Worm (Caenorhabditis elegans) whole organism, L4 larva: ENCODE results near the gene pqn-25.

ENCODE experiments used
- F26F4.8 ChIP-seq: fragments of 200-800 bp; sonication (Bioruptor generic); conservative IDR thresholded peaks from 2 replicates; pipeline ENCODE4 v1.3.6; 2022; ENCODE audit warnings: missing genetic modification characterization, missing compliant biosample characterization
- F37D6.2 ChIP-seq: sonication (generic microtip); optimal IDR thresholded peaks from 2 replicates; lab custom pipeline; 2016; ENCODE audit warnings: mild to moderate bottlenecking, missing genetic modification characterization, missing compliant biosample characterization
- F44E2.7 ChIP-seq: fragments of 200-800 bp; sonication (Bioruptor generic); IDR thresholded peaks from 2 replicates; pipeline ENCODE4 v2.1.2; 2022; ENCODE audit warnings: missing genetic modification characterization, missing compliant biosample characterization
- F49E8.2 ChIP-seq: sonication (generic microtip); optimal IDR thresholded peaks from 2 replicates; lab custom pipeline; 2016; ENCODE audit warnings: missing compliant biosample characterization, mild to moderate bottlenecking, missing genetic modification characterization, borderline replicate concordance
- T20F7.1 ChIP-seq: fragments of 200-800 bp; sonication (Bioruptor generic); optimal IDR thresholded peaks from 2 replicates; lab custom pipeline; 2018; ENCODE audit warnings: mild to moderate bottlenecking, missing genetic modification characterization, missing compliant biosample characterization
- T26A8.4 ChIP-seq: fragments of 200-800 bp; sonication (Bioruptor generic); IDR thresholded peaks from 2 replicates; pipeline ENCODE4 v1.3.6; 2022; ENCODE audit warnings: missing genetic modification characterization, missing compliant biosample characterization
- Y105C5A.15 ChIP-seq: fragments of 200-800 bp; sonication (Bioruptor generic); IDR thresholded peaks from 2 replicates; pipeline ENCODE4 v1.3.6; 2022; ENCODE audit warnings: missing genetic modification characterization, missing compliant biosample characterization
- ZK546.5 ChIP-seq, 2 experiments: sonication (generic microtip); optimal IDR thresholded peaks; 2 replicates each; lab custom pipeline; 2017; ENCODE audit warnings: missing biosample characterization in 2 of 2, missing genetic modification characterization in 2 of 2
- aly-2 ChIP-seq: sonication (generic microtip); optimal IDR thresholded peaks from 2 replicates; lab custom pipeline; 2018; ENCODE audit warnings: missing biosample characterization, missing genetic modification characterization
- arid-1 ChIP-seq: fragments of 200-800 bp; sonication (Bioruptor generic); conservative IDR thresholded peaks from 2 replicates; pipeline ENCODE4 v1.3.6; 2022; ENCODE audit warnings: missing genetic modification reagents, missing genetic modification characterization, missing compliant biosample characterization
- attf-4 ChIP-seq: sonication (generic microtip); optimal IDR thresholded peaks from 3 replicates; lab custom pipeline; 2017; ENCODE audit warnings: missing biosample characterization, missing genetic modification characterization
- ceh-32 ChIP-seq: sonication (generic microtip); optimal IDR thresholded peaks from 2 replicates; lab custom pipeline; 2016; ENCODE audit warnings: mild to moderate bottlenecking, missing genetic modification characterization, missing compliant biosample characterization; ENCODE audit not compliant: poor library complexity
- ces-1 ChIP-seq: fragments of 150-350 bp; sonication (generic microtip); optimal IDR thresholded peaks from 4 replicates; lab custom pipeline; 2014; ENCODE audit warnings: missing biosample characterization, missing genetic modification reagents, missing genetic modification characterization
- cey-2 ChIP-seq: sonication (generic microtip); optimal IDR thresholded peaks from 3 replicates; lab custom pipeline; 2017; ENCODE audit warnings: missing genetic modification characterization, mild to moderate bottlenecking, missing compliant biosample characterization, antibody characterized with exemption, borderline replicate concordance; ENCODE audit not compliant: insufficient read depth
- daf-19 ChIP-seq: fragments of 200-800 bp; sonication (Bioruptor generic); conservative IDR thresholded peaks from 2 replicates; pipeline ENCODE4 v1.3.6; 2022; ENCODE audit warnings: missing genetic modification characterization, missing compliant biosample characterization
- dpl-1 ChIP-seq: fragments of 150-350 bp; optimal IDR thresholded peaks from 2 replicates; lab custom pipeline; 2014; ENCODE audit warnings: missing biosample characterization, missing genetic modification reagents, missing genetic modification characterization
- duxl-1 ChIP-seq: sonication (generic microtip); optimal IDR thresholded peaks from 2 replicates; lab custom pipeline; 2016; ENCODE audit warnings: mild to moderate bottlenecking, missing genetic modification characterization, moderate library complexity, missing compliant biosample characterization; ENCODE audit not compliant: poor library complexity
- dve-1 ChIP-seq: sonication (generic microtip); optimal IDR thresholded peaks from 2 replicates; lab custom pipeline; 2017; ENCODE audit warnings: antibody characterized with exemption, mild to moderate bottlenecking, missing genetic modification characterization, missing compliant biosample characterization; ENCODE audit not compliant: insufficient read depth
- egl-27 ChIP-seq: sonication (generic microtip); optimal IDR thresholded peaks from 3 replicates; lab custom pipeline; 2017; ENCODE audit warnings: missing biosample characterization, missing genetic modification reagents, missing genetic modification characterization
- hif-1 ChIP-seq, 2 experiments: sonication (generic microtip); optimal IDR thresholded peaks; 2 replicates each; lab custom pipeline; 2016 to 2017; ENCODE audit warnings: missing compliant biosample characterization in 2 of 2, missing genetic modification characterization in 2 of 2, missing genetic modification reagents in 2 of 2, missing genotype in 2 of 2, mild to moderate bottlenecking in 1 of 2
- hmg-1.1 ChIP-seq: fragments of 200-800 bp; sonication (Bioruptor generic); IDR thresholded peaks from 2 replicates; pipeline ENCODE4 v1.3.6; 2022; ENCODE audit warnings: missing genetic modification reagents, missing genetic modification characterization, missing compliant biosample characterization
- lin-1 ChIP-seq: fragments of 200-800 bp; sonication (Bioruptor generic); IDR thresholded peaks from 2 replicates; pipeline ENCODE4 v1.3.6; 2022; ENCODE audit warnings: missing genetic modification reagents, missing genetic modification characterization, missing compliant biosample characterization
- lin-13 ChIP-seq: fragments of 150-350 bp; optimal IDR thresholded peaks from 2 replicates; lab custom pipeline; 2014; ENCODE audit warnings: missing biosample characterization, missing genetic modification reagents, missing genetic modification characterization
- lin-29 ChIP-seq: fragments of 200-800 bp; sonication (Bioruptor generic); IDR thresholded peaks from 2 replicates; pipeline ENCODE4 v1.3.6; 2022; ENCODE audit warnings: missing genetic modification reagents, missing genetic modification characterization, missing compliant biosample characterization
- lin-38 ChIP-seq: fragments of 200-800 bp; sonication (Bioruptor generic); IDR thresholded peaks from 2 replicates; pipeline ENCODE4 v1.3.6; 2022; ENCODE audit warnings: missing genetic modification reagents, missing genetic modification characterization, missing compliant biosample characterization
- lsy-2 ChIP-seq, 2 experiments: fragments of 150-350 bp in 1 of 2; sonication (generic microtip) in 1 of 2; optimal IDR thresholded peaks; 2 replicates each; lab custom pipeline; 2014 to 2017; ENCODE audit warnings: missing biosample characterization in 2 of 2, missing genetic modification characterization in 2 of 2
- madf-9 ChIP-seq: fragments of 200-800 bp; sonication (Bioruptor generic); conservative IDR thresholded peaks from 2 replicates; pipeline ENCODE4 v1.3.6; 2022; ENCODE audit warnings: missing genetic modification reagents, missing genetic modification characterization, missing compliant biosample characterization
- mep-1 ChIP-seq: fragments of 150-350 bp; sonication (generic microtip); optimal IDR thresholded peaks from 3 replicates; lab custom pipeline; 2014; ENCODE audit warnings: missing biosample characterization, missing genetic modification characterization
- mes-2 ChIP-seq: sonication (generic microtip); optimal IDR thresholded peaks from 2 replicates; lab custom pipeline; 2016; ENCODE audit warnings: missing genotype, mild to moderate bottlenecking, missing genetic modification characterization, missing compliant biosample characterization; ENCODE audit not compliant: poor library complexity, severe bottlenecking
- mxl-2 ChIP-seq: fragments of 200-800 bp; sonication (Bioruptor generic); conservative IDR thresholded peaks from 2 replicates; pipeline ENCODE4 v1.3.6; 2022; ENCODE audit warnings: missing genetic modification reagents, missing genetic modification characterization, missing compliant biosample characterization
- nhr-11 ChIP-seq: fragments of 150-350 bp; optimal IDR thresholded peaks from 2 replicates; lab custom pipeline; 2014; ENCODE audit warnings: missing biosample characterization, missing genetic modification characterization
- nhr-25 ChIP-seq: sonication (generic microtip); optimal IDR thresholded peaks from 2 replicates; lab custom pipeline; 2017; ENCODE audit warnings: missing genetic modification characterization, mild to moderate bottlenecking, missing compliant biosample characterization, antibody characterized with exemption, moderate library complexity, borderline replicate concordance; ENCODE audit not compliant: insufficient read depth
- nhr-28 ChIP-seq: fragments of 150-350 bp; optimal IDR thresholded peaks from 2 replicates; lab custom pipeline; 2014; ENCODE audit warnings: missing biosample characterization, missing genetic modification characterization
- nhr-42 ChIP-seq: fragments of 200-800 bp; sonication (Bioruptor generic); IDR thresholded peaks from 2 replicates; pipeline ENCODE4 v1.3.6; 2022; ENCODE audit warnings: missing genetic modification characterization, missing compliant biosample characterization
- nhr-48 ChIP-seq: sonication (generic microtip); optimal IDR thresholded peaks from 2 replicates; lab custom pipeline; 2016; ENCODE audit warnings: mild to moderate bottlenecking, missing genetic modification characterization, missing compliant biosample characterization
- nhr-77 ChIP-seq: fragments of 150-350 bp; optimal IDR thresholded peaks from 2 replicates; lab custom pipeline; 2014; ENCODE audit warnings: missing biosample characterization, missing genetic modification characterization
- pqm-1 ChIP-seq: sonication (generic microtip); optimal IDR thresholded peaks from 2 replicates; lab custom pipeline; 2017; ENCODE audit warnings: missing biosample characterization, missing genetic modification characterization
- saeg-2 ChIP-seq: fragments of 200-800 bp; sonication (Bioruptor generic); IDR thresholded peaks from 2 replicates; pipeline ENCODE4 v1.3.6; 2022; ENCODE audit warnings: missing genetic modification reagents, missing genetic modification characterization, missing compliant biosample characterization
- set-16 ChIP-seq: fragments of 200-800 bp; sonication (Bioruptor generic); IDR thresholded peaks from 2 replicates; pipeline ENCODE4 v1.3.6; 2022; ENCODE audit warnings: missing genetic modification reagents, missing genetic modification characterization, missing compliant biosample characterization
- snpc-1.2 ChIP-seq: fragments of 200-800 bp; sonication (Bioruptor generic); IDR thresholded peaks from 2 replicates; pipeline ENCODE4 v1.3.6; 2022; ENCODE audit warnings: missing genetic modification reagents, missing genetic modification characterization, missing compliant biosample characterization
- snpc-4 ChIP-seq: fragments of 150-350 bp; optimal IDR thresholded peaks from 2 replicates; lab custom pipeline; 2014; ENCODE audit warnings: missing biosample characterization, missing genetic modification characterization
- spr-3 ChIP-seq: fragments of 200-800 bp; sonication (Bioruptor generic); optimal IDR thresholded peaks from 2 replicates; lab custom pipeline; 2018; ENCODE audit warnings: mild to moderate bottlenecking, missing genetic modification characterization, missing compliant biosample characterization
- tra-1 ChIP-seq: fragments of 200-800 bp; sonication (Bioruptor generic); IDR thresholded peaks from 2 replicates; pipeline ENCODE4 v1.3.6; 2022; ENCODE audit warnings: missing genetic modification reagents, missing genetic modification characterization, missing compliant biosample characterization
- unc-130 ChIP-seq: sonication (generic microtip); optimal IDR thresholded peaks from 2 replicates; lab custom pipeline; 2016; ENCODE audit warnings: missing genetic modification reagents, missing genetic modification characterization, missing compliant biosample characterization
- unc-39 ChIP-seq: sonication (generic microtip); optimal IDR thresholded peaks from 2 replicates; lab custom pipeline; 2017; ENCODE audit warnings: missing biosample characterization, missing genetic modification characterization
- vab-7 ChIP-seq: fragments of 200-800 bp; sonication (Bioruptor generic); IDR thresholded peaks from 2 replicates; pipeline ENCODE4 v1.3.6; 2022; ENCODE audit warnings: missing genetic modification reagents, missing genetic modification characterization, missing compliant biosample characterization
- zfp-2 ChIP-seq: sonication (generic microtip); optimal IDR thresholded peaks from 2 replicates; lab custom pipeline; 2016; ENCODE audit warnings: mild to moderate bottlenecking, missing genetic modification characterization, missing compliant biosample characterization
- zfp-3 ChIP-seq: fragments of 200-800 bp; sonication (Bioruptor generic); conservative IDR thresholded peaks from 2 replicates; pipeline ENCODE4 v1.3.6; 2022; ENCODE audit warnings: missing genetic modification reagents, missing genetic modification characterization, missing compliant biosample characterization
- zip-11 ChIP-seq: fragments of 200-800 bp; sonication (Bioruptor generic); IDR thresholded peaks from 2 replicates; pipeline ENCODE4 v1.3.6; 2022; ENCODE audit warnings: missing genetic modification characterization, missing compliant biosample characterization
- ztf-11 ChIP-seq: fragments of 150-350 bp; optimal IDR thresholded peaks from 2 replicates; lab custom pipeline; 2014; ENCODE audit warnings: missing biosample characterization, missing genetic modification characterization
- ztf-7 ChIP-seq: fragments of 150-350 bp; optimal IDR thresholded peaks from 2 replicates; lab custom pipeline; 2014; ENCODE audit warnings: missing biosample characterization, missing genetic modification characterization

Gene pqn-25

ce11 chrIII:5504164-5504563 is 8.2 kb downstream of the pqn-25 start (continued):
- TF ChIP-seq nhr-42 (GFP tag; lab: Robert Waterston, UW) (no peak), nhr-28 (peak; percentile 43), attf-4 (tag; lab: Kevin White, UChicago) (no peak), cey-2 (tag; lab: Kevin White, UChicago) (no peak), dpl-1 (GFP tag; lab: Kevin White, UChicago) (peak; percentile 44), ztf-11 (tag; lab: Kevin White, UChicago) (no peak), zfp-2 (no peak), ztf-7 (tag; lab: Kevin White, UChicago) (no peak), lsy-2 (tag; optimal IDR thresholded peaks at IDR 0.05; lab: Kevin White, UChicago) (peak in 1 of 2 experiments; percentile 75), nhr-77 (tag; lab: Kevin White, UChicago) (no peak), set-16 (GFP tag; lab: Robert Waterston, UW) (no peak), snpc-4 (tag; lab: Kevin White, UChicago) (no peak), saeg-2 (GFP tag; lab: Robert Waterston, UW) (no peak), ZK546.5 (tag; optimal IDR thresholded peaks at IDR 0.05; lab: Kevin White, UChicago) (no peak), aly-2 (no peak), duxl-1 (no peak), F44E2.7 (no peak), spr-3 (no peak), F26F4.8 (GFP tag; lab: Robert Waterston, UW) (no peak), mes-2 (tag; lab: Kevin White, UChicago) (peak; percentile 46), lin-1 (GFP tag; lab: Robert Waterston, UW) (peak; percentile 50; the same call in 1 of the 2 replicates), madf-9 (GFP tag; lab: Robert Waterston, UW) (no peak), zip-11 (GFP tag; lab: Robert Waterston, UW) (no peak), F49E8.2 (no peak), unc-130 (GFP tag; lab: Kevin White, UChicago) (no peak), F37D6.2 (tag; lab: Kevin White, UChicago) (no peak), nhr-25 (tag; lab: Kevin White, UChicago) (peak; percentile 56), daf-19 (GFP tag; lab: Robert Waterston, UW) (no peak), snpc-1.2 (GFP tag; lab: Robert Waterston, UW) (no peak), Y105C5A.15 (GFP tag; lab: Robert Waterston, UW) (no peak), zfp-3 (GFP tag; lab: Robert Waterston, UW) (0 out of 2 replicates have a peak, but pooled peaks have one; percentile 7), T20F7.1 (GFP tag; lab: Kevin White, UChicago) (peak; percentile 19), hmg-1.1 (GFP tag; lab: Robert Waterston, UW) (peak; percentile 36; the same call in 1 of the 2 replicates), lin-38 (GFP tag; lab: Robert Waterston, UW) (no peak), lin-29 (GFP tag; lab: Robert Waterston, UW) (no peak), hif-1 (tag; optimal IDR thresholded peaks at IDR 0.05; lab: Kevin White, UChicago) (peak in 1 of 2 experiments; percentile 14), egl-27 (tag; lab: Kevin White, UChicago) (no peak), ceh-32 (tag; lab: Kevin White, UChicago) (no peak), arid-1 (GFP tag; lab: Robert Waterston, UW) (no peak), vab-7 (GFP tag; lab: Robert Waterston, UW) (no peak), lin-13 (GFP tag; lab: Kevin White, UChicago) (no peak), mep-1 (tag; lab: Kevin White, UChicago) (peak; percentile 20), T26A8.4 (GFP tag; lab: Robert Waterston, UW) (no peak), ces-1 (peak; percentile 43), unc-39 (tag; lab: Kevin White, UChicago) (no peak), nhr-48 (tag; lab: Kevin White, UChicago) (no peak), tra-1 (GFP tag; lab: Robert Waterston, UW) (no peak), nhr-11 (tag; lab: Kevin White, UChicago) (no peak), mxl-2 (GFP tag; lab: Robert Waterston, UW) (no peak), dve-1 (tag; lab: Kevin White, UChicago) (peak; percentile 77), pqm-1 (peak; percentile 31)
